Worm (Caenorhabditis elegans) whole organism, early embryonic: Measurements from ENCODE around the gene fbxb-84.

ENCODE experiments used
- B0310.2 ChIP-seq: sonication (generic microtip); optimal IDR thresholded peaks from 2 replicates; lab custom pipeline; 2016; ENCODE audit warnings: mild to moderate bottlenecking, missing genetic modification characterization, missing compliant biosample characterization
- F13C5.2 ChIP-seq: sonication (generic microtip); optimal IDR thresholded peaks from 2 replicates; lab custom pipeline; 2017; ENCODE audit warnings: mild to moderate bottlenecking, missing genetic modification characterization, inconsistent platforms, missing compliant biosample characterization
- aly-1 ChIP-seq: sonication (generic microtip); optimal IDR thresholded peaks from 2 replicates; lab custom pipeline; 2016; ENCODE audit warnings: missing genetic modification characterization, missing compliant biosample characterization
- ama-1 ChIP-seq: fragments of 150-350 bp; optimal IDR thresholded peaks from 2 replicates; lab custom pipeline; 2014
- ceh-13 ChIP-seq: fragments of 200-800 bp; sonication (Bioruptor generic); optimal IDR thresholded peaks from 2 replicates; lab custom pipeline; 2018; ENCODE audit warnings: mild to moderate bottlenecking, missing genetic modification characterization, missing compliant biosample characterization
- ceh-36 ChIP-seq: sonication (generic microtip); optimal IDR thresholded peaks from 2 replicates; lab custom pipeline; 2016; ENCODE audit warnings: missing genetic modification characterization, inconsistent platforms, missing compliant biosample characterization
- ets-7 ChIP-seq: sonication (generic microtip); optimal IDR thresholded peaks from 2 replicates; lab custom pipeline; 2016; ENCODE audit warnings: missing genotype, missing genetic modification characterization, missing compliant biosample characterization
- flt-1 ChIP-seq: fragments of 200-800 bp; sonication (Bioruptor generic); IDR thresholded peaks from 2 replicates; pipeline ENCODE4 v1.3.6; 2022; ENCODE audit warnings: missing genetic modification characterization, missing compliant biosample characterization
- hmbx-1 ChIP-seq: sonication (generic microtip); optimal IDR thresholded peaks from 2 replicates; lab custom pipeline; 2016; ENCODE audit warnings: mild to moderate bottlenecking, missing genetic modification characterization, missing compliant biosample characterization
- hmg-4 ChIP-seq: fragments of 200-800 bp; sonication (Bioruptor generic); optimal IDR thresholded peaks from 2 replicates; lab custom pipeline; 2018; ENCODE audit warnings: mild to moderate bottlenecking, missing genetic modification characterization, missing compliant biosample characterization
- hnd-1 ChIP-seq: sonication (generic microtip); optimal IDR thresholded peaks from 2 replicates; lab custom pipeline; 2016; ENCODE audit warnings: missing genetic modification characterization, missing compliant biosample characterization
- pes-1 ChIP-seq: fragments of 200-800 bp; sonication (Bioruptor generic); IDR thresholded peaks from 2 replicates; pipeline ENCODE4 v1.3.6; 2022; ENCODE audit warnings: missing genetic modification reagents, missing genetic modification characterization, missing compliant biosample characterization
- scrt-1 ChIP-seq: fragments of 200-800 bp; sonication (Bioruptor generic); IDR thresholded peaks from 2 replicates; pipeline ENCODE4 v1.3.6; 2022; ENCODE audit warnings: missing genetic modification characterization, missing compliant biosample characterization
- sea-1 ChIP-seq: fragments of 200-800 bp; sonication (Bioruptor generic); conservative IDR thresholded peaks from 2 replicates; pipeline ENCODE4 v1.3.6; 2022; ENCODE audit warnings: missing genetic modification characterization, missing compliant biosample characterization
- tbx-11 ChIP-seq: fragments of 200-800 bp; sonication (Bioruptor generic); IDR thresholded peaks from 2 replicates; pipeline ENCODE4 v1.3.6; 2022; ENCODE audit warnings: missing genetic modification characterization, missing compliant biosample characterization
- tbx-37 ChIP-seq: fragments of 200-800 bp; sonication (Bioruptor generic); conservative IDR thresholded peaks from 2 replicates; pipeline ENCODE4 v1.3.6; 2022; ENCODE audit warnings: missing genetic modification reagents, missing genetic modification characterization, missing compliant biosample characterization
- tra-4 ChIP-seq: sonication (generic microtip); optimal IDR thresholded peaks from 2 replicates; lab custom pipeline; 2017; ENCODE audit warnings: missing genetic modification characterization, missing compliant biosample characterization

Gene fbxb-84

DNA sequence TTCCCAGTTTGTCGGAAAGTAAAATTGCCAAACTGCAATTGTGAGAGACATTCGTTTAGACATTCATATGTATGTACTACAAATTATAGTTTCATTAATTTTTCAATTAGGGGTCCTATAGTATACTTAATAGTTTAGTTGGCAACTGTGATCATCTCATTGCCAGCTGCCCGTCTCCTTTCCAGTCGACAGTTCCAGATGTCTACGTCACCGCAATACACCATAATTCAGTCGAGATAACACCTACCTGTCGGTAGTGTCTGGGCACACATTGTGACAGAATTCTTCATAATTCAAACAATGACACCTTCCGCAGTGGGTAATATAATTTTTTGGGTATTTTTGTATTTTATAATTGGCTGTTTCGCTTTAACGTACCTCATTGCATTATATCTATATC is 27.2 kb upstream of the fbxb-84 start, which contains the start of gene F40G9.19:
TSS of gene F40G9.19 (plus strand) at position 301 of the 400 bp plus-strand sequence.
- no peak for TF ChIP-seq tra-4
- no peak for TF ChIP-seq B0310.2
- TF ChIP-seq tbx-37: no peak
- TF ChIP-seq pes-1 (GFP tag; lab: Robert Waterston, UW): no peak
- TF ChIP-seq hmg-4 (GFP tag; lab: Kevin White, UChicago): no peak
- TF ChIP-seq ceh-36 (tag; lab: Kevin White, UChicago): no peak
- no peak for TF ChIP-seq ama-1
- no peak for TF ChIP-seq hmbx-1 (tag; lab: Kevin White, UChicago)
- TF ChIP-seq ceh-13: no peak
- TF ChIP-seq hnd-1 (tag; lab: Kevin White, UChicago): no peak
- TF ChIP-seq aly-1 (tag; lab: Kevin White, UChicago): no peak
- no peak for TF ChIP-seq F13C5.2
- TF ChIP-seq scrt-1 (GFP tag; lab: Robert Waterston, UW): no peak

DNA sequence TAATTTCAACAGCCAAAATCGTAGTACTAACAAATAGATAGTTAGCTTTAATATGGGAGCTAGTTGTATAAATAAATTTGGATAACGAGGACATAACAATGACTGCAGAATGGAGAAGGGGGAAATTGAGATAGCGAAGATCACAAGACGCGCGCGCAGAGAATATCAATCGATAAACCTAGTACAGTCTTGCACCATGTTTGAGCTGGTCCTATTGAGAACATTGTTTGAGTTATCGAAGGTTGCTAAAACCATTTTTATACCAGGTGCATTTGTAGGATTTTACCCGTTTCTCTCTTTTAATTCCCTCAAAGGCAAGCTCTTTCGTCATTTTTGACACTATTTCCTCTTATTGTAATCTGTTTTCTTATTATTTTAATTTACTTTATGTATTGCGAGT is 25.3 kb upstream of the fbxb-84 start, which contains the start of the genes F40G9.9 and F40G9.12:
TSS of gene F40G9.9 (minus strand) at position 101 of the 400 bp plus-strand sequence.
TSS of gene F40G9.12 (plus strand) at position 231 of the 400 bp plus-strand sequence.
- TF ChIP-seq hmg-4 (GFP tag; lab: Kevin White, UChicago) (no peak), hnd-1 (tag; lab: Kevin White, UChicago) (no peak), pes-1 (GFP tag; lab: Robert Waterston, UW) (no peak), ceh-13 (no peak), sea-1 (no peak), tbx-11 (GFP tag; lab: Robert Waterston, UW) (no peak), hmbx-1 (tag; lab: Kevin White, UChicago) (no peak), aly-1 (tag; lab: Kevin White, UChicago) (no peak), ceh-36 (tag; lab: Kevin White, UChicago) (no peak), flt-1 (GFP tag; lab: Robert Waterston, UW) (no peak), tbx-37 (no peak), B0310.2 (no peak), scrt-1 (GFP tag; lab: Robert Waterston, UW) (no peak), F13C5.2 (no peak)

DNA sequence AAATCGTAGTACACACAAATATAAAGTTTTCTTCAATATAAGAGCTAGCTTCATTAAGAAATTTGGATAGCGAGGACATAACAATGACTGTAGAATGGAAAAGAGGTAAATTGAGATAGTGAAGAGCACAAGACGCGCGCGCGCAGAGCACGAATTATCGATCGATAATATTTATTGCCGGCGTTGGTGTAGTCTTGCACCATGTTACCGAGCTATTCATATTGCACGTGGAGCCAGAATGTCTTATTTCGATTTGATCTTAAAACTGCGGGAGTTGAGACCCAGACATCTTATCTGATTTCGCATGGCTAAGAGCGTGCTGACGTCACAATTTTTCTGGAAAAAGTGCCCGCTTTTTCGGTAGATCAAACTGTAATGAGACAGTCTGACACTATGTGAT is 23.2 kb upstream of the fbxb-84 start, which contains the start of gene F40G9.18:
TSS of gene F40G9.18 (minus strand) at position 101 of the 400 bp plus-strand sequence.
- TF ChIP-seq tra-4: no peak
- TF ChIP-seq ama-1: no peak
- TF ChIP-seq tbx-37: no peak
- no peak for TF ChIP-seq B0310.2
- TF ChIP-seq tbx-11 (GFP tag; lab: Robert Waterston, UW): no peak
- TF ChIP-seq flt-1 (GFP tag; lab: Robert Waterston, UW): no peak
- TF ChIP-seq ceh-36 (tag; lab: Kevin White, UChicago): no peak
- TF ChIP-seq F13C5.2: no peak
- TF ChIP-seq hmbx-1 (tag; lab: Kevin White, UChicago): no peak
- no peak for TF ChIP-seq aly-1 (tag; lab: Kevin White, UChicago)
- TF ChIP-seq pes-1 (GFP tag; lab: Robert Waterston, UW): no peak
- no peak for TF ChIP-seq scrt-1 (GFP tag; lab: Robert Waterston, UW)
- no peak for TF ChIP-seq ceh-13
- no peak for TF ChIP-seq sea-1
- TF ChIP-seq hmg-4 (GFP tag; lab: Kevin White, UChicago): no peak
- no peak for TF ChIP-seq ets-7 (tag; lab: Kevin White, UChicago)

DNA sequence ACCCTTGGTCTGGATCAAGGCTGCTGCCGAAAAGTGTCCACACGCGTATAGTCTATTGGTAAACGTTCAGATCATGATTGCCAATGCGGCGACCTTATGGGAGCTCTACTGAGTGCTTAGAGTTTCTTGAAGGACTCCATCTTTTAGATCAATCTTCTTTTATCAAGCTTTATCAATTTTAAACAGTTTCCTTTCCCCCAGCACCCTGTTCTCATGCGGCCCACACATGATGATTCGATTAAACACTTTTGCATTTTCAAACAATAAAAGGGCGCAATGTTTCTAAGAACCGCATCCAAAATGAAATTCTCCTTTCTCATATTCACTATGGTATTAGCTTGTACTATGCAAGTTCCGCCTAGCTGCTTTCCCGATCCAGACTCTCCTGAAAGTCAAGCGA is 19.1 kb upstream of the fbxb-84 start, which contains the start of gene F40G9.7:
TSS of gene F40G9.7 (plus strand) at position 301 of the 400 bp plus-strand sequence.
- TF ChIP-seq sea-1 (no peak), tra-4 (no peak), F13C5.2 (no peak), flt-1 (GFP tag; lab: Robert Waterston, UW) (no peak), ceh-13 (no peak), scrt-1 (GFP tag; lab: Robert Waterston, UW) (no peak), hmg-4 (GFP tag; lab: Kevin White, UChicago) (no peak), hnd-1 (tag; lab: Kevin White, UChicago) (no peak), ama-1 (no peak), tbx-11 (GFP tag; lab: Robert Waterston, UW) (no peak), hmbx-1 (tag; lab: Kevin White, UChicago) (no peak), ets-7 (tag; lab: Kevin White, UChicago) (no peak), B0310.2 (no peak), tbx-37 (no peak)

DNA sequence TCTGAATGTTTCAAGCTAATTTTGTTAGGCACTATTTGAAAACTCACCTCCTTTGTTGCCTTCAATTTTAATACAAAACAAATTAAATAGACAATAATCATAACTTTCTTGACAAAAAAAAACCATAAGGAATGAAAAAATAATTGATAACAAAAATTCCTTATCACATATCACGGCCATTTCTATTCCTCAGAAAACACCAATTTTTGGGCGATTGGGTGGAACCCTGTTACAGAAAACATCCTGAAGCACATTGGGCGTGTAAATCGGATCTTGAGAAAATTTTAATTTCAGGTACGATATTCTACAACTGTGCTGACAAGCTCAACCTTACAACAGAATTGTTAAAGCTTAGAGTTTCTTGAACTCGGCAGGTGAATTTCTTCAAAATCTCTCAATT is 18.5 kb upstream of the fbxb-84 start, which contains the start of gene F40G9.8:
TSS of gene F40G9.8 (minus strand) at position 101 of the 400 bp plus-strand sequence.
- TF ChIP-seq ceh-36 (tag; lab: Kevin White, UChicago): no peak
- TF ChIP-seq ceh-13: no peak
- TF ChIP-seq aly-1 (tag; lab: Kevin White, UChicago): no peak
- no peak for TF ChIP-seq tbx-11 (GFP tag; lab: Robert Waterston, UW)
- TF ChIP-seq scrt-1 (GFP tag; lab: Robert Waterston, UW): no peak
- no peak for TF ChIP-seq tbx-37
- TF ChIP-seq hnd-1 (tag; lab: Kevin White, UChicago): no peak
- TF ChIP-seq pes-1 (GFP tag; lab: Robert Waterston, UW): no peak
- TF ChIP-seq hmbx-1 (tag; lab: Kevin White, UChicago): no peak
- TF ChIP-seq hmg-4 (GFP tag; lab: Kevin White, UChicago): no peak
- TF ChIP-seq tra-4: no peak
- TF ChIP-seq sea-1: no peak
- TF ChIP-seq flt-1 (GFP tag; lab: Robert Waterston, UW): no peak
- TF ChIP-seq ets-7 (tag; lab: Kevin White, UChicago): no peak
- TF ChIP-seq ama-1: no peak

DNA sequence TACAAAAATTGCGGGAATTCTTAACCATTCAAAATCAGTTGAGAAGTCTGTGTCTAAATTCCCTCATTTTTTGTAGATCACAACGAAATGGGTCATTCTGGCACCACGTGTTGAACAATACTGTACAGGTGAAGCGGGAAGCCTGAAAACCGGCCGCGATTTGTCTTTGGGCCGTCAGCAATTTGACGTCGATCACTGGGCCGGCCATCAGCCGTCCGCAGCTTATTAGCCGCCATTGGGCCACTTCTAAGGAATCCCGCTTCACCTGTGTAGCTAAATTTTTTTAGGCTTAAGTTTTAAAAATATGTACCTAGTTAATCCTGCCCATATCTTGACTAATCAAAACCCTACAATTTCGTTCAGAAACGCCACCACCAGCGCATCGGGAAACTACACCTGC is 13.4 kb upstream of the fbxb-84 start:
- TF ChIP-seq pes-1 (GFP tag; lab: Robert Waterston, UW): no peak
- no peak for TF ChIP-seq aly-1 (tag; lab: Kevin White, UChicago)
- TF ChIP-seq ceh-13: no peak
- no peak for TF ChIP-seq sea-1
- no peak for TF ChIP-seq B0310.2
- TF ChIP-seq tra-4: no peak
- TF ChIP-seq hmg-4 (GFP tag; lab: Kevin White, UChicago): no peak
- no peak for TF ChIP-seq tbx-11 (GFP tag; lab: Robert Waterston, UW)
- TF ChIP-seq ama-1: no peak
- TF ChIP-seq hnd-1 (tag; lab: Kevin White, UChicago): no peak
- no peak for TF ChIP-seq F13C5.2
- TF ChIP-seq ceh-36 (tag; lab: Kevin White, UChicago): no peak

DNA sequence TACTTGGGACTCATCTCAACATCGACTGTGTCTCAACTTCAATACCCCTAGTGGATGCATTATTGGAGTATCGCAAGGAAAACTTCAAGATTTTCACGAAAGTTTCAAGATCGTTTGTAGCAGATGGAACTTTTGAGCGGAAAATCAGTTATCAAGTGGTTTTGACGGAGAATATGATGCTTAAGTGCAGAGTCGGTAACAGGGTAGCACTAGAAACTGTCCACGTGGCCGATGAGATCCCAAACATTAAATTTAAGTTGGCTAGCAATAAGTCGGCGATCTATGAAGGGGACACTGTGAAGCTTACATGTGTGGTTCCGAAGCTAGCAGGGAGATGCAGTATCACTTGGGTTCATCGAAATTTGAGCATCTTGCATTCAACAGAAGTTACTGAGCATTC is 12.9 kb upstream of the fbxb-84 start:
- no peak for TF ChIP-seq scrt-1 (GFP tag; lab: Robert Waterston, UW)
- no peak for TF ChIP-seq tbx-11 (GFP tag; lab: Robert Waterston, UW)
- no peak for TF ChIP-seq sea-1
- no peak for TF ChIP-seq ama-1
- no peak for TF ChIP-seq ets-7 (tag; lab: Kevin White, UChicago)
- TF ChIP-seq flt-1 (GFP tag; lab: Robert Waterston, UW): no peak
- TF ChIP-seq tra-4: no peak
- TF ChIP-seq ceh-36 (tag; lab: Kevin White, UChicago): no peak
